Fruit fly (Drosophila melanogaster): Measurements from ENCODE around the gene Wnt4.

DNA sequence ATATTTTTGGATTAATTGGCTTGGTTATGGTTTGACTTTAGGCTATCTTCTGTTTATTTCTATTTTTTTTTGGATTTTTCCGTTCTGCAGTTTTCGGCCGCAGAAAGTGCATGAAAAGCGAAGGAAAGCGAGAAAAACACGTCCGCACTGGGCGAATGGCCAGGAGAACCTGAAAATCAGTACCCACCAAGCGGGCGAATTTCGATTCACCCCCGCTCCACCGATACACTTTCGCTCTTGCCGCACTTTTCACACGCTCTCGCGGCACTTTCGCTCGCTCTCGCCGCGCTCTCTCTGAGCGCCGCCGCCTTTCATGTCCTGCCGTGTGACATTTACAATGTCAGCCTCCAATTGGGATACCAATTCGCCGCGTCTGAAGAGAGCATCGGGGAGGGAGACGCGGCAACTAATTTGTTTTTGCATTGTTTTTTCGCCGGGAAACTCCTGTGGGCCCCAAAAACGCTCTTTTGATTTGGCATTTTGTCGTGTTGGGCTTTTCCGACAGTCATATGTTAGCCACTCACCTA lies 27.6 kb downstream of the Wnt4 start, which contains the start of gene Ndae1:
- TF ChIP-seq fru (GFP tag; optimal IDR thresholded peaks at IDR 0.05) (no peak), Sp1 (GFP tag; optimal IDR thresholded peaks at IDR 0.05) (no peak), GATAd (GFP tag; optimal IDR thresholded peaks at IDR 0.05) (no peak), Myc (optimal IDR thresholded peaks at IDR 0.05) (no peak), sv (GFP tag; optimal IDR thresholded peaks at IDR 0.05) (no peak)
